Worm (Caenorhabditis elegans) whole organism, L1 larva: ENCODE data around the gene W08A12.3.

ENCODE experiments used
- egl-27 ChIP-seq, 2 experiments: fragments of 150-350 bp in 1 of 2; sonication (generic microtip); optimal IDR thresholded peaks; 3 replicates each; lab custom pipeline; 2017 to 2018; ENCODE audit warnings: missing biosample characterization in 2 of 2, missing genetic modification characterization in 2 of 2, missing genetic modification reagents in 2 of 2
- lsy-2 ChIP-seq, 2 experiments: fragments of 150-350 bp; optimal IDR thresholded peaks; 2 replicates each; lab custom pipeline; 2014; ENCODE audit warnings: missing biosample characterization in 2 of 2, missing genetic modification characterization in 2 of 2
- nhr-11 ChIP-seq: fragments of 150-350 bp; optimal IDR thresholded peaks from 2 replicates; lab custom pipeline; 2014; ENCODE audit warnings: missing biosample characterization, missing genetic modification characterization
- tbx-2 ChIP-seq: sonication (generic microtip); optimal IDR thresholded peaks from 2 replicates; lab custom pipeline; 2016; ENCODE audit warnings: missing genetic modification characterization, missing compliant biosample characterization
- unc-62 ChIP-seq: fragments of 150-350 bp; optimal IDR thresholded peaks from 2 replicates; lab custom pipeline; 2014; ENCODE audit warnings: missing biosample characterization, missing genetic modification reagents, missing genetic modification characterization

- TF ChIP-seq tbx-2, result no peak
- TF ChIP-seq unc-62 (GFP tag; lab: Kevin White, UChicago), result no peak
- no peak for TF ChIP-seq lsy-2 (tag; optimal IDR thresholded peaks at IDR 0.05; lab: Kevin White, UChicago)
- no peak for TF ChIP-seq egl-27 (tag; optimal IDR thresholded peaks at IDR 0.05; lab: Kevin White, UChicago)
- no peak for TF ChIP-seq nhr-11
Observed at ce11 chrV:3686899-3687298, 4.2 kb downstream of the W08A12.3 start, which contains the start of gene unc-132.
